Worm (Caenorhabditis elegans) whole organism, young adult: ENCODE data around the gene twk-44.

Experiments used
- B0261.1 ChIP-seq: sonication (generic microtip); optimal IDR thresholded peaks from 2 replicates; lab custom pipeline; 2016; ENCODE audit warnings: mild to moderate bottlenecking, missing genetic modification characterization, moderate library complexity, missing compliant biosample characterization
- T26A5.8 ChIP-seq: sonication (generic microtip); optimal IDR thresholded peaks from 2 replicates; lab custom pipeline; 2016; ENCODE audit warnings: missing genetic modification characterization, missing compliant biosample characterization
- ekl-4 ChIP-seq: fragments of 200-800 bp; sonication (Bioruptor generic); IDR thresholded peaks from 2 replicates; pipeline ENCODE4 v1.3.6; 2022; ENCODE audit warnings: missing genetic modification reagents, missing genetic modification characterization, missing compliant biosample characterization
- gei-17 ChIP-seq: fragments of 200-800 bp; sonication (Bioruptor generic); optimal IDR thresholded peaks from 2 replicates; lab custom pipeline; 2018; ENCODE audit warnings: mild to moderate bottlenecking, missing genetic modification characterization, missing compliant biosample characterization
- snpc-4 ChIP-seq, 5 experiments: fragments of 150-350 bp in 1 of 5; sonication (generic microtip) in 4 of 5; optimal IDR thresholded peaks; 2 replicates each; lab custom pipeline; 2014 to 2018; ENCODE audit warnings: missing genetic modification characterization in 5 of 5, missing biosample characterization in 3 of 5, antibody characterized with exemption in 2 of 5, mild to moderate bottlenecking in 2 of 5, missing compliant biosample characterization in 2 of 5, missing genotype in 2 of 5, moderate library complexity in 2 of 5, missing genetic modification reagents in 1 of 5
- unc-130 ChIP-seq: sonication (generic microtip); optimal IDR thresholded peaks from 2 replicates; lab custom pipeline; 2016; ENCODE audit warnings: missing genetic modification reagents, missing genetic modification characterization, missing compliant biosample characterization
- unc-62 ChIP-seq: fragments of 150-350 bp; optimal IDR thresholded peaks from 2 replicates; lab custom pipeline; 2014; ENCODE audit warnings: missing biosample characterization, missing genetic modification reagents, missing genetic modification characterization
- ztf-3 ChIP-seq: fragments of 200-800 bp; sonication (Bioruptor generic); optimal IDR thresholded peaks from 2 replicates; lab custom pipeline; 2018; ENCODE audit warnings: mild to moderate bottlenecking, missing genetic modification characterization, missing compliant biosample characterization

ce11 chrX:11605766-11606490, 21.0 kb downstream of the twk-44 start:
- TF ChIP-seq gei-17 (GFP tag; lab: Kevin White, UChicago) = peak; percentile 90
- TF ChIP-seq unc-130 (GFP tag; lab: Kevin White, UChicago) = no peak
- peak; percentile 82 for TF ChIP-seq ekl-4 (GFP tag; lab: Robert Waterston, UW)
- no peak for TF ChIP-seq T26A5.8 (tag; lab: Kevin White, UChicago)
- peak; percentile 62 for TF ChIP-seq snpc-4 (GFP tag; optimal IDR thresholded peaks at IDR 0.05; lab: Kevin White, UChicago)
- peak in 2 of 4 experiments; percentile 81 to 82 for TF ChIP-seq snpc-4 (tag; optimal IDR thresholded peaks at IDR 0.05; lab: Kevin White, UChicago)
- peak; percentile 98 for TF ChIP-seq ztf-3 (GFP tag; lab: Kevin White, UChicago)
- TF ChIP-seq unc-62 (GFP tag; lab: Kevin White, UChicago) = no peak
- peak; percentile 48 for TF ChIP-seq B0261.1 (tag; lab: Kevin White, UChicago)
